Worm (Caenorhabditis elegans): ENCODE results near the gene str-160.

Gene str-160

ce11 chrV:1731918-1732317, 2.8 kb upstream of the str-160 start, which contains the start of gene gst-21:
Gene gst-21, minus strand, starts transcription at chrV:1732018.
- TF ChIP-seq W03F9.2 (tag; optimal IDR thresholded peaks at IDR 0.05): no peak
- no peak for TF ChIP-seq dao-5 (tag; optimal IDR thresholded peaks at IDR 0.05)
- TF ChIP-seq him-1 (tag; optimal IDR thresholded peaks at IDR 0.05): no peak

- TF ChIP-seq dao-5 (tag; optimal IDR thresholded peaks at IDR 0.05) (no peak), him-1 (tag; optimal IDR thresholded peaks at IDR 0.05) (no peak), W03F9.2 (tag; optimal IDR thresholded peaks at IDR 0.05) (no peak)
Observed at ce11 chrV:1741074-1741473, 6.4 kb downstream of the str-160 start, which contains the start of gene srab-25. Gene srab-25, minus strand, starts transcription at chrV:1741174.

ce11 chrV:1743205-1743870, 8.7 kb downstream of the str-160 start, which contains the start of gene nhr-256:
Gene nhr-256, plus strand, starts transcription at chrV:1743771.
- TF ChIP-seq W03F9.2 (tag; optimal IDR thresholded peaks at IDR 0.05) (peak; percentile 80), dao-5 (tag; optimal IDR thresholded peaks at IDR 0.05) (no peak)

ce11 chrV:1749053-1749452, 14.4 kb downstream of the str-160 start, which contains the start of gene ZK697.8:
Gene ZK697.8, minus strand, starts transcription at chrV:1749153.
- no peak for TF ChIP-seq him-1 (tag; optimal IDR thresholded peaks at IDR 0.05)
- TF ChIP-seq W03F9.2 (tag; optimal IDR thresholded peaks at IDR 0.05): no peak
- no peak for TF ChIP-seq dao-5 (tag; optimal IDR thresholded peaks at IDR 0.05)

ce11 chrV:1751449-1751848, 16.8 kb downstream of the str-160 start, which contains the start of gene srh-199:
Gene srh-199, minus strand, starts transcription at chrV:1751549.
- TF ChIP-seq W03F9.2 (tag; optimal IDR thresholded peaks at IDR 0.05): no peak
- no peak for TF ChIP-seq him-1 (tag; optimal IDR thresholded peaks at IDR 0.05)

- TF ChIP-seq W03F9.2 (tag; optimal IDR thresholded peaks at IDR 0.05) (no peak), him-1 (tag; optimal IDR thresholded peaks at IDR 0.05) (no peak), dao-5 (tag; optimal IDR thresholded peaks at IDR 0.05) (no peak)
Observed at ce11 chrV:1752496-1752895, 17.8 kb downstream of the str-160 start, which contains the start of gene ZK697.1. Gene ZK697.1, plus strand, starts transcription at chrV:1752796.

ce11 chrV:1755589-1755988, 20.9 kb downstream of the str-160 start, which contains the start of gene ZK697.14:
Gene ZK697.14, minus strand, starts transcription at chrV:1755689.
- TF ChIP-seq him-1 (tag; optimal IDR thresholded peaks at IDR 0.05) (no peak), dao-5 (tag; optimal IDR thresholded peaks at IDR 0.05) (no peak), W03F9.2 (tag; optimal IDR thresholded peaks at IDR 0.05) (no peak)

- TF ChIP-seq him-1 (tag; optimal IDR thresholded peaks at IDR 0.05): no peak
- TF ChIP-seq W03F9.2 (tag; optimal IDR thresholded peaks at IDR 0.05): no peak
- no peak for TF ChIP-seq dao-5 (tag; optimal IDR thresholded peaks at IDR 0.05)
Observed at ce11 chrV:1756099-1756498, 21.4 kb downstream of the str-160 start.

- no peak for TF ChIP-seq W03F9.2 (tag; optimal IDR thresholded peaks at IDR 0.05)
Observed at ce11 chrV:1756856-1757255, 22.2 kb downstream of the str-160 start, which contains the start of gene clec-204. Gene clec-204, plus strand, starts transcription at chrV:1757156.

ce11 chrV:1760682-1761081, 26.0 kb downstream of the str-160 start, which contains the start of gene clec-205:
Gene clec-205, plus strand, starts transcription at chrV:1760893.
- TF ChIP-seq dao-5 (tag; optimal IDR thresholded peaks at IDR 0.05) (no peak), W03F9.2 (tag; optimal IDR thresholded peaks at IDR 0.05) (no peak), him-1 (tag; optimal IDR thresholded peaks at IDR 0.05) (no peak)

- TF ChIP-seq W03F9.2 (tag; optimal IDR thresholded peaks at IDR 0.05): no peak
- no peak for TF ChIP-seq dao-5 (tag; optimal IDR thresholded peaks at IDR 0.05)
- no peak for TF ChIP-seq him-1 (tag; optimal IDR thresholded peaks at IDR 0.05)
Observed at ce11 chrV:1767427-1767826, 32.8 kb downstream of the str-160 start.

- no peak for TF ChIP-seq dao-5 (tag; optimal IDR thresholded peaks at IDR 0.05)
- no peak for TF ChIP-seq him-1 (tag; optimal IDR thresholded peaks at IDR 0.05)
- no peak for TF ChIP-seq W03F9.2 (tag; optimal IDR thresholded peaks at IDR 0.05)
Observed at ce11 chrV:1771727-1772126, 37.1 kb downstream of the str-160 start, which contains the start of gene dhs-13. Gene dhs-13, minus strand, starts transcription at chrV:1771734.

ce11 chrV:1773120-1773519, 38.5 kb downstream of the str-160 start:
- TF ChIP-seq dao-5 (tag; optimal IDR thresholded peaks at IDR 0.05) (no peak), him-1 (tag; optimal IDR thresholded peaks at IDR 0.05) (no peak), W03F9.2 (tag; optimal IDR thresholded peaks at IDR 0.05) (no peak)

ce11 chrV:1774874-1775589, 40.4 kb downstream of the str-160 start, which contains the start of gene F36H9.7:
Gene F36H9.7, minus strand, starts transcription at chrV:1774924.
- TF ChIP-seq dao-5 (tag; optimal IDR thresholded peaks at IDR 0.05): no peak
- no peak for TF ChIP-seq him-1 (tag; optimal IDR thresholded peaks at IDR 0.05)
- no peak for TF ChIP-seq W03F9.2 (tag; optimal IDR thresholded peaks at IDR 0.05)

Data from whole organism, L4/young adult.